Worm (Caenorhabditis elegans) whole organism, L4 larva: ENCODE data around the gene K08F9.4.

Source experiments
- F37D6.2 ChIP-seq: sonication (generic microtip); optimal IDR thresholded peaks from 2 replicates; lab custom pipeline; 2016; ENCODE audit warnings: mild to moderate bottlenecking, missing genetic modification characterization, missing compliant biosample characterization
- R02D3.7 ChIP-seq: fragments of 150-350 bp; sonication (generic microtip); optimal IDR thresholded peaks from 3 replicates; lab custom pipeline; 2014; ENCODE audit warnings: missing biosample characterization, missing genetic modification characterization
- T20F7.1 ChIP-seq: fragments of 200-800 bp; sonication (Bioruptor generic); optimal IDR thresholded peaks from 2 replicates; lab custom pipeline; 2018; ENCODE audit warnings: mild to moderate bottlenecking, missing genetic modification characterization, missing compliant biosample characterization
- T26A8.4 ChIP-seq: fragments of 200-800 bp; sonication (Bioruptor generic); IDR thresholded peaks from 2 replicates; pipeline ENCODE4 v1.3.6; 2022; ENCODE audit warnings: missing genetic modification characterization, missing compliant biosample characterization
- Y105C5A.15 ChIP-seq: fragments of 200-800 bp; sonication (Bioruptor generic); IDR thresholded peaks from 2 replicates; pipeline ENCODE4 v1.3.6; 2022; ENCODE audit warnings: missing genetic modification characterization, missing compliant biosample characterization
- Y75B8A.6 ChIP-seq: fragments of 200-800 bp; sonication (Bioruptor generic); IDR thresholded peaks from 2 replicates; pipeline ENCODE4 v1.3.6; 2022; ENCODE audit warnings: missing genetic modification reagents, missing genetic modification characterization, missing compliant biosample characterization
- ZK337.2 ChIP-seq: fragments of 200-800 bp; sonication (Bioruptor generic); IDR thresholded peaks from 2 replicates; pipeline ENCODE4 v1.3.6; 2022; ENCODE audit warnings: missing genetic modification reagents, missing genetic modification characterization, missing compliant biosample characterization
- aha-1 ChIP-seq: fragments of 150-350 bp; peaks from one replicate; lab custom pipeline; 2014; ENCODE audit warnings: missing biosample characterization, missing genetic modification characterization
- ama-1 ChIP-seq: fragments of 150-350 bp; optimal IDR thresholded peaks from 2 replicates; lab custom pipeline; 2014; ENCODE audit warnings: inconsistent platforms, mixed read lengths
- arid-1 ChIP-seq: fragments of 200-800 bp; sonication (Bioruptor generic); conservative IDR thresholded peaks from 2 replicates; pipeline ENCODE4 v1.3.6; 2022; ENCODE audit warnings: missing genetic modification reagents, missing genetic modification characterization, missing compliant biosample characterization
- attf-4 ChIP-seq: sonication (generic microtip); optimal IDR thresholded peaks from 3 replicates; lab custom pipeline; 2017; ENCODE audit warnings: missing biosample characterization, missing genetic modification characterization
- ceh-82 ChIP-seq: sonication (generic microtip); optimal IDR thresholded peaks from 2 replicates; lab custom pipeline; 2017; ENCODE audit warnings: missing biosample characterization, missing genetic modification characterization
- ctbp-1 ChIP-seq: fragments of 200-800 bp; sonication (Bioruptor generic); IDR thresholded peaks from 2 replicates; pipeline ENCODE4 v1.3.6; 2022; ENCODE audit warnings: missing genetic modification reagents, missing genetic modification characterization, missing compliant biosample characterization
- daf-16 ChIP-seq, 3 experiments: sonication (generic microtip); optimal IDR thresholded peaks; 2 replicates each; lab custom pipeline; 2016 to 2017; ENCODE audit warnings: missing genetic modification characterization in 3 of 3, missing genetic modification reagents in 3 of 3, mild to moderate bottlenecking in 2 of 3, missing compliant biosample characterization in 2 of 3, missing biosample characterization in 1 of 3, moderate library complexity in 1 of 3
- dmd-6 ChIP-seq: fragments of 200-800 bp; sonication (Bioruptor generic); IDR thresholded peaks from 2 replicates; pipeline ENCODE4 v1.3.6; 2022; ENCODE audit warnings: missing genetic modification reagents, missing genetic modification characterization, missing compliant biosample characterization
- dmd-9 ChIP-seq: fragments of 200-800 bp; sonication (Bioruptor generic); IDR thresholded peaks from 2 replicates; pipeline ENCODE4 v1.3.6; 2022; ENCODE audit warnings: missing genetic modification reagents, missing genetic modification characterization, missing compliant biosample characterization
- dpl-1 ChIP-seq: fragments of 150-350 bp; optimal IDR thresholded peaks from 2 replicates; lab custom pipeline; 2014; ENCODE audit warnings: missing biosample characterization, missing genetic modification reagents, missing genetic modification characterization
- duxl-1 ChIP-seq: sonication (generic microtip); optimal IDR thresholded peaks from 2 replicates; lab custom pipeline; 2016; ENCODE audit warnings: mild to moderate bottlenecking, missing genetic modification characterization, moderate library complexity, missing compliant biosample characterization; ENCODE audit not compliant: poor library complexity
- dve-1 ChIP-seq: sonication (generic microtip); optimal IDR thresholded peaks from 2 replicates; lab custom pipeline; 2017; ENCODE audit warnings: antibody characterized with exemption, mild to moderate bottlenecking, missing genetic modification characterization, missing compliant biosample characterization; ENCODE audit not compliant: insufficient read depth
- fkh-10 ChIP-seq: fragments of 150-350 bp; optimal IDR thresholded peaks from 2 replicates; lab custom pipeline; 2014; ENCODE audit warnings: missing biosample characterization, missing genetic modification reagents, missing genetic modification characterization
- hif-1 ChIP-seq, 2 experiments: sonication (generic microtip); optimal IDR thresholded peaks; 2 replicates each; lab custom pipeline; 2016 to 2017; ENCODE audit warnings: missing compliant biosample characterization in 2 of 2, missing genetic modification characterization in 2 of 2, missing genetic modification reagents in 2 of 2, missing genotype in 2 of 2, mild to moderate bottlenecking in 1 of 2
- hlh-11 ChIP-seq: fragments of 200-800 bp; sonication (Bioruptor generic); optimal IDR thresholded peaks from 2 replicates; lab custom pipeline; 2018; ENCODE audit warnings: mild to moderate bottlenecking, missing genetic modification characterization, missing compliant biosample characterization
- hlh-30 ChIP-seq: sonication (generic microtip); optimal IDR thresholded peaks from 2 replicates; lab custom pipeline; 2017; ENCODE audit warnings: antibody characterized with exemption, mild to moderate bottlenecking, missing genetic modification characterization, missing compliant biosample characterization; ENCODE audit not compliant: insufficient read depth
- hmg-1.1 ChIP-seq: fragments of 200-800 bp; sonication (Bioruptor generic); IDR thresholded peaks from 2 replicates; pipeline ENCODE4 v1.3.6; 2022; ENCODE audit warnings: missing genetic modification reagents, missing genetic modification characterization, missing compliant biosample characterization
- lin-15B ChIP-seq: fragments of 150-350 bp; sonication (generic microtip); optimal IDR thresholded peaks from 3 replicates; lab custom pipeline; 2014; ENCODE audit warnings: missing biosample characterization, missing genetic modification characterization
- lin-38 ChIP-seq: fragments of 200-800 bp; sonication (Bioruptor generic); IDR thresholded peaks from 2 replicates; pipeline ENCODE4 v1.3.6; 2022; ENCODE audit warnings: missing genetic modification reagents, missing genetic modification characterization, missing compliant biosample characterization
- lsy-2 ChIP-seq, 2 experiments: fragments of 150-350 bp in 1 of 2; sonication (generic microtip) in 1 of 2; optimal IDR thresholded peaks; 2 replicates each; lab custom pipeline; 2014 to 2017; ENCODE audit warnings: missing biosample characterization in 2 of 2, missing genetic modification characterization in 2 of 2
- madf-5 ChIP-seq, 2 experiments: fragments of 200-800 bp; sonication (Bioruptor generic); IDR thresholded peaks; 2 replicates each; pipeline ENCODE4 v1.3.6; 2022; ENCODE audit warnings: missing compliant biosample characterization in 2 of 2, missing genetic modification characterization in 2 of 2
- mdl-1 ChIP-seq, 2 experiments: fragments of 150-350 bp in 1 of 2; sonication (generic microtip) in 1 of 2; optimal IDR thresholded peaks; 2 replicates each; lab custom pipeline; 2014 to 2017; ENCODE audit warnings: missing biosample characterization in 2 of 2, missing genetic modification characterization in 2 of 2
- mdt-29 ChIP-seq: fragments of 200-800 bp; sonication (Bioruptor generic); IDR thresholded peaks from 2 replicates; pipeline ENCODE4 v1.3.6; 2022; ENCODE audit warnings: missing genetic modification reagents, missing genetic modification characterization, missing compliant biosample characterization
- mep-1 ChIP-seq: fragments of 150-350 bp; sonication (generic microtip); optimal IDR thresholded peaks from 3 replicates; lab custom pipeline; 2014; ENCODE audit warnings: missing biosample characterization, missing genetic modification characterization
- mes-2 ChIP-seq: sonication (generic microtip); optimal IDR thresholded peaks from 2 replicates; lab custom pipeline; 2016; ENCODE audit warnings: missing genotype, mild to moderate bottlenecking, missing genetic modification characterization, missing compliant biosample characterization; ENCODE audit not compliant: poor library complexity, severe bottlenecking
- mxl-2 ChIP-seq: fragments of 200-800 bp; sonication (Bioruptor generic); conservative IDR thresholded peaks from 2 replicates; pipeline ENCODE4 v1.3.6; 2022; ENCODE audit warnings: missing genetic modification reagents, missing genetic modification characterization, missing compliant biosample characterization
- nhr-10 ChIP-seq: fragments of 150-350 bp; optimal IDR thresholded peaks from 2 replicates; lab custom pipeline; 2014; ENCODE audit warnings: missing biosample characterization, missing genetic modification characterization
- nhr-102 ChIP-seq: sonication (generic microtip); optimal IDR thresholded peaks from 2 replicates; lab custom pipeline; 2016; ENCODE audit warnings: mild to moderate bottlenecking, missing genetic modification characterization, moderate library complexity, missing compliant biosample characterization
- nhr-11 ChIP-seq: fragments of 150-350 bp; optimal IDR thresholded peaks from 2 replicates; lab custom pipeline; 2014; ENCODE audit warnings: missing biosample characterization, missing genetic modification characterization
- nhr-25 ChIP-seq: sonication (generic microtip); optimal IDR thresholded peaks from 2 replicates; lab custom pipeline; 2017; ENCODE audit warnings: missing genetic modification characterization, mild to moderate bottlenecking, missing compliant biosample characterization, antibody characterized with exemption, moderate library complexity, borderline replicate concordance; ENCODE audit not compliant: insufficient read depth
- nhr-28 ChIP-seq: fragments of 150-350 bp; optimal IDR thresholded peaks from 2 replicates; lab custom pipeline; 2014; ENCODE audit warnings: missing biosample characterization, missing genetic modification characterization
- nhr-42 ChIP-seq: fragments of 200-800 bp; sonication (Bioruptor generic); IDR thresholded peaks from 2 replicates; pipeline ENCODE4 v1.3.6; 2022; ENCODE audit warnings: missing genetic modification characterization, missing compliant biosample characterization
- nhr-48 ChIP-seq: sonication (generic microtip); optimal IDR thresholded peaks from 2 replicates; lab custom pipeline; 2016; ENCODE audit warnings: mild to moderate bottlenecking, missing genetic modification characterization, missing compliant biosample characterization
- nhr-6 ChIP-seq: fragments of 150-350 bp; optimal IDR thresholded peaks from 2 replicates; lab custom pipeline; 2014; ENCODE audit warnings: missing biosample characterization, missing genetic modification characterization
- nhr-76 ChIP-seq: fragments of 150-350 bp; optimal IDR thresholded peaks from 2 replicates; lab custom pipeline; 2014; ENCODE audit warnings: missing biosample characterization, missing genetic modification characterization
- pha-4 ChIP-seq, 2 experiments: fragments of 150-350 bp in 1 of 2; fragments of 200-800 bp in 1 of 2; sonication (Bioruptor generic) in 1 of 2; IDR thresholded peaks in 1 of 2; optimal IDR thresholded peaks in 1 of 2; 2 replicates each; pipeline versions ENCODE4 v1.3.6 to Lab custom; 2014 to 2022; ENCODE audit warnings: missing genetic modification characterization in 2 of 2, missing genetic modification reagents in 2 of 2, missing biosample characterization in 1 of 2, missing compliant biosample characterization in 1 of 2
- php-3 ChIP-seq: fragments of 200-800 bp; sonication (Bioruptor generic); IDR thresholded peaks from 2 replicates; pipeline ENCODE4 v1.3.6; 2022; ENCODE audit warnings: missing genetic modification reagents, missing genetic modification characterization, missing compliant biosample characterization
- rbr-2 ChIP-seq: sonication (generic microtip); optimal IDR thresholded peaks from 2 replicates; lab custom pipeline; 2016; ENCODE audit warnings: missing genotype, missing genetic modification characterization, missing compliant biosample characterization
- saeg-2 ChIP-seq: fragments of 200-800 bp; sonication (Bioruptor generic); IDR thresholded peaks from 2 replicates; pipeline ENCODE4 v1.3.6; 2022; ENCODE audit warnings: missing genetic modification reagents, missing genetic modification characterization, missing compliant biosample characterization
- snpc-1.2 ChIP-seq: fragments of 200-800 bp; sonication (Bioruptor generic); IDR thresholded peaks from 2 replicates; pipeline ENCODE4 v1.3.6; 2022; ENCODE audit warnings: missing genetic modification reagents, missing genetic modification characterization, missing compliant biosample characterization
- unc-62 ChIP-seq, 3 experiments: fragments of 150-350 bp in 1 of 3; sonication (generic microtip); optimal IDR thresholded peaks in 2 of 3; peaks in 1 of 3; 1 replicate in 1 of 3; 2 replicates in 2 of 3; lab custom pipeline; 2014 to 2017; ENCODE audit warnings: missing biosample characterization in 3 of 3, missing genetic modification characterization in 3 of 3, missing genetic modification reagents in 3 of 3, missing genotype in 1 of 3

K08F9.4 gene

ce11 chrV:15189567-15189966 lies 45.7 kb downstream of the K08F9.4 start, which contains the start of gene cyn-3:
TSS of gene cyn-3 (plus strand) at chrV:15189927.
- TF ChIP-seq mep-1 (tag; lab: Kevin White, UChicago), result peak; percentile 86
- peak; percentile 81 for TF ChIP-seq fkh-10 (GFP tag; lab: Kevin White, UChicago)
- peak; percentile 67 for TF ChIP-seq ctbp-1 (GFP tag; lab: Robert Waterston, UW)
- TF ChIP-seq T20F7.1 (GFP tag; lab: Kevin White, UChicago), result peak; percentile 77
- peak; percentile 69 for TF ChIP-seq nhr-11 (tag; lab: Kevin White, UChicago)
- TF ChIP-seq ZK337.2 (GFP tag; lab: Robert Waterston, UW), result no peak
- no peak for TF ChIP-seq Y105C5A.15 (GFP tag; lab: Robert Waterston, UW)
- TF ChIP-seq hlh-30 (tag; lab: Kevin White, UChicago), result peak; percentile 79
- peak; percentile 99 for TF ChIP-seq dpl-1 (GFP tag; lab: Kevin White, UChicago)
- no peak for TF ChIP-seq php-3 (GFP tag; lab: Robert Waterston, UW)
- no peak for TF ChIP-seq madf-5 (GFP tag; IDR thresholded peaks at IDR 0.05; lab: Robert Waterston, UW)
- no peak for TF ChIP-seq nhr-42 (GFP tag; lab: Robert Waterston, UW)
- TF ChIP-seq aha-1 (tag; lab: Kevin White, UChicago), result peak; percentile 18
- peak; percentile 98 for TF ChIP-seq lin-38
- TF ChIP-seq dve-1 (tag; lab: Kevin White, UChicago), result peak; percentile 92
- peak in 1 of 2 experiments; percentile 35 for TF ChIP-seq daf-16 (GFP tag; optimal IDR thresholded peaks at IDR 0.05; lab: Kevin White, UChicago)
- peak; percentile 65 for TF ChIP-seq daf-16 (tag; optimal IDR thresholded peaks at IDR 0.05; lab: Kevin White, UChicago)
- peak; percentile 2 for TF ChIP-seq ama-1 (lab: Kevin White, UChicago)
- TF ChIP-seq Y75B8A.6 (GFP tag; lab: Robert Waterston, UW), result no peak
- TF ChIP-seq nhr-25, result peak; percentile 28
- peak; percentile 68 for TF ChIP-seq T26A8.4 (GFP tag; lab: Robert Waterston, UW)
- TF ChIP-seq ceh-82 (tag; lab: Kevin White, UChicago), result no peak
- TF ChIP-seq mxl-2 (GFP tag; lab: Robert Waterston, UW), result no peak
- TF ChIP-seq hif-1 (tag; optimal IDR thresholded peaks at IDR 0.05; lab: Kevin White, UChicago), result peak in 1 of 2 experiments; percentile 60
- peak; percentile 28; the same call in 1 of the 2 replicates for TF ChIP-seq snpc-1.2 (GFP tag; lab: Robert Waterston, UW)
- TF ChIP-seq saeg-2 (GFP tag; lab: Robert Waterston, UW), result no peak
- peak; percentile 59 for TF ChIP-seq nhr-28 (tag; lab: Kevin White, UChicago)
- peak; percentile 55 for TF ChIP-seq hmg-1.1
- 0 out of 2 replicates have a peak, but pooled peaks have one; percentile 44 for TF ChIP-seq pha-4 (GFP tag; IDR thresholded peaks at IDR 0.05; lab: Robert Waterston, UW)
- TF ChIP-seq pha-4 (tag; optimal IDR thresholded peaks at IDR 0.05; lab: Kevin White, UChicago), result peak; percentile 71
- TF ChIP-seq unc-62 (GFP tag; optimal IDR thresholded peaks at IDR 0.05 in 1 of 2; lab: Kevin White, UChicago), result peak in 1 of 2 experiments; percentile 85
- no peak for TF ChIP-seq unc-62 (tag; optimal IDR thresholded peaks at IDR 0.05; lab: Kevin White, UChicago)
- TF ChIP-seq F37D6.2, result peak; percentile 45
- TF ChIP-seq mdl-1 (tag; optimal IDR thresholded peaks at IDR 0.05; lab: Kevin White, UChicago), result peak in 1 of 2 experiments; percentile 31
- peak; percentile 99 for TF ChIP-seq nhr-6 (tag; lab: Kevin White, UChicago)
- TF ChIP-seq mes-2, result peak; percentile 92
- TF ChIP-seq hlh-11, result peak; percentile 73
- TF ChIP-seq arid-1 (GFP tag; lab: Robert Waterston, UW), result peak; percentile 71
- peak; percentile 51 for TF ChIP-seq duxl-1 (tag; lab: Kevin White, UChicago)
- TF ChIP-seq nhr-48 (tag; lab: Kevin White, UChicago), result peak; percentile 9
- peak; percentile 32 to 94 for TF ChIP-seq lsy-2 (tag; optimal IDR thresholded peaks at IDR 0.05; lab: Kevin White, UChicago)
- TF ChIP-seq dmd-9 (GFP tag; lab: Robert Waterston, UW), result peak; percentile 59; the same call in 1 of the 2 replicates
- peak; percentile 46 for TF ChIP-seq lin-15B (tag; lab: Kevin White, UChicago)
- TF ChIP-seq mdt-29 (GFP tag; lab: Robert Waterston, UW), result 0 out of 2 replicates have a peak, but pooled peaks have one; percentile 20
- peak; percentile 81 for TF ChIP-seq rbr-2 (tag; lab: Kevin White, UChicago)
- no peak for TF ChIP-seq nhr-10
- TF ChIP-seq attf-4 (tag; lab: Kevin White, UChicago), result no peak
- TF ChIP-seq nhr-76 (tag; lab: Kevin White, UChicago), result no peak
- TF ChIP-seq nhr-102 (tag; lab: Kevin White, UChicago), result peak; percentile 41
- peak; percentile 66 for TF ChIP-seq dmd-6 (GFP tag; lab: Robert Waterston, UW)
- TF ChIP-seq R02D3.7 (tag; lab: Kevin White, UChicago), result no peak
